Fruit fly (Drosophila melanogaster) whole organism, wandering third instar larva: ENCODE results near the gene tal-2A.

ENCODE experiments used
- Abd-B ChIP-seq: fragments of >200 bp; optimal IDR thresholded peaks from 2 replicates; lab custom pipeline; 2017; ENCODE audit warnings: missing biosample characterization, missing genetic modification characterization
- CG32264 ChIP-seq: fragments of 200-800 bp; sonication (Bioruptor generic); optimal IDR thresholded peaks from 2 replicates; lab custom pipeline; 2016; ENCODE audit warnings: missing biosample characterization, missing genetic modification characterization
- HLH106 ChIP-seq: fragments of 200-800 bp; optimal IDR thresholded peaks from 3 replicates; lab custom pipeline; 2019; ENCODE audit warnings: missing biosample characterization, mild to moderate bottlenecking, missing genetic modification characterization, moderate library complexity
- Hr83 ChIP-seq: fragments of 200-300 bp; sonication (Bioruptor generic); optimal IDR thresholded peaks from 2 replicates; lab custom pipeline; 2016; ENCODE audit warnings: missing biosample characterization, mild to moderate bottlenecking, missing genetic modification characterization, moderate library complexity; ENCODE audit not compliant: poor library complexity, severe bottlenecking
- OdsH ChIP-seq: fragments of 200-800 bp; sonication (Bioruptor generic); optimal IDR thresholded peaks from 2 replicates; lab custom pipeline; 2016; ENCODE audit warnings: missing biosample characterization, mild to moderate bottlenecking, missing genetic modification characterization
- Rel ChIP-seq, 2 experiments: fragments of 200-800 bp; sonication (Bioruptor generic) in 1 of 2; optimal IDR thresholded peaks; 2 replicates in 1 of 2; 3 replicates in 1 of 2; lab custom pipeline; 2016 to 2019; ENCODE audit warnings: mild to moderate bottlenecking in 2 of 2, missing biosample characterization in 2 of 2, missing genetic modification characterization in 2 of 2, moderate library complexity in 1 of 2
- Sp1 ChIP-seq: fragments of 200-800 bp; sonication (Bioruptor generic); optimal IDR thresholded peaks from 3 replicates; lab custom pipeline; 2019; ENCODE audit warnings: missing biosample characterization, mild to moderate bottlenecking, missing genetic modification characterization, moderate library complexity
- Vsx2 ChIP-seq: fragments of 200-300, 225-300 bp; sonication (Bioruptor generic); optimal IDR thresholded peaks from 2 replicates; lab custom pipeline; 2018; ENCODE audit warnings: missing biosample characterization, missing genetic modification characterization; ENCODE audit not compliant: partially characterized antibody
- brk ChIP-seq: fragments of 200-800 bp; sonication (Bioruptor generic); optimal IDR thresholded peaks from 2 replicates; lab custom pipeline; 2016; ENCODE audit warnings: missing biosample characterization, mild to moderate bottlenecking, missing genetic modification characterization
- fru ChIP-seq: fragments of 200-800 bp; sonication (Bioruptor generic); optimal IDR thresholded peaks from 3 replicates; lab custom pipeline; 2016; ENCODE audit warnings: missing biosample characterization, mild to moderate bottlenecking, missing genetic modification characterization
- psq ChIP-seq: fragments of 200-800 bp; sonication (Bioruptor generic); optimal IDR thresholded peaks from 3 replicates; lab custom pipeline; 2017; ENCODE audit warnings: missing biosample characterization, mild to moderate bottlenecking, missing genetic modification characterization, moderate library complexity
- usp ChIP-seq: fragments of >200 bp; optimal IDR thresholded peaks from 2 replicates; lab custom pipeline; 2017; ENCODE audit warnings: missing biosample characterization, missing genetic modification characterization

dm6 chr3R:13782578-13782977, 30.3 kb upstream of the tal-2A start:
- TF ChIP-seq Sp1 (GFP tag; lab: Kevin White, UChicago) (no peak), Rel (GFP tag; optimal IDR thresholded peaks at IDR 0.05; lab: Kevin White, UChicago) (no peak), Rel (tag; optimal IDR thresholded peaks at IDR 0.05; lab: Kevin White, UChicago) (no peak), psq (GFP tag; lab: Kevin White, UChicago) (no peak), usp (GFP tag; lab: Kevin White, UChicago) (no peak), OdsH (no peak), CG32264 (GFP tag; lab: Kevin White, UChicago) (no peak), Hr83 (GFP tag; lab: Kevin White, UChicago) (peak; percentile 16), HLH106 (tag; lab: Kevin White, UChicago) (no peak), brk (GFP tag; lab: Kevin White, UChicago) (no peak), Vsx2 (no peak), Abd-B (GFP tag; lab: Kevin White, UChicago) (no peak), fru (no peak)
